Fruit fly (Drosophila melanogaster): ENCODE results near the gene Pitslre.
A peak's percentile ranks its signal among the peaks of the same experiment; 100 is the strongest.

The Pitslre gene

dm6 chr3L:20796757-20797156, 25.4 kb downstream of the Pitslre start (continued):
- TF ChIP-seq CG3847 (GFP tag; IDR thresholded peaks at IDR 0.05) = no peak
- no peak for TF ChIP-seq dysf (GFP tag; IDR thresholded peaks at IDR 0.05)
- TF ChIP-seq CG8765 (GFP tag; IDR thresholded peaks at IDR 0.05) = no peak
- no peak for TF ChIP-seq Hey (tag; optimal IDR thresholded peaks at IDR 0.05)
- TF ChIP-seq pb (GFP tag; optimal IDR thresholded peaks at IDR 0.05) = no peak
- TF ChIP-seq toy (GFP tag; IDR thresholded peaks at IDR 0.05) = no peak
- no peak for TF ChIP-seq CG12236 (GFP tag; optimal IDR thresholded peaks at IDR 0.05)
- TF ChIP-seq repo (GFP tag; optimal IDR thresholded peaks at IDR 0.05) = no peak
- TF ChIP-seq CG2875 (GFP tag; optimal IDR thresholded peaks at IDR 0.05) = no peak
- TF ChIP-seq Myb (GFP tag; optimal IDR thresholded peaks at IDR 0.05) = no peak
- TF ChIP-seq Lpt (GFP tag; optimal IDR thresholded peaks at IDR 0.05) = no peak
- TF ChIP-seq CG13775 (GFP tag; optimal IDR thresholded peaks at IDR 0.05) = no peak
- no peak for TF ChIP-seq CG15696 (tag; optimal IDR thresholded peaks at IDR 0.05)
- no peak for TF ChIP-seq CG5953 (GFP tag; IDR thresholded peaks at IDR 0.05)
- TF ChIP-seq MTF-1 (GFP tag; optimal IDR thresholded peaks at IDR 0.05; ENCODE audit: borderline replicate concordance) = no peak
- no peak for TF ChIP-seq Sin3A (optimal IDR thresholded peaks at IDR 0.05)
- no peak for TF ChIP-seq Trl (optimal IDR thresholded peaks at IDR 0.05)
- no peak for TF ChIP-seq Trl (GFP tag; optimal IDR thresholded peaks at IDR 0.05)
- TF ChIP-seq D19B (GFP tag; optimal IDR thresholded peaks at IDR 0.05) = no peak
- no peak for TF ChIP-seq CG14860 (GFP tag; IDR thresholded peaks at IDR 0.05; ENCODE audit: partially characterized antibody)
- peak; percentile 12 for TF ChIP-seq zf30C (GFP tag; optimal IDR thresholded peaks at IDR 0.05)
- TF ChIP-seq oc (tag; optimal IDR thresholded peaks at IDR 0.05) = no peak
- TF ChIP-seq NK7.1 (GFP tag; optimal IDR thresholded peaks at IDR 0.05) = no peak
- no peak for TF ChIP-seq CG13624 (GFP tag; optimal IDR thresholded peaks at IDR 0.05)

dm6 chr3L:20797379-20797778, 26.1 kb downstream of the Pitslre start:
- no peak for TF ChIP-seq Deaf1 (tag; optimal IDR thresholded peaks at IDR 0.05)
- 0 out of 2 replicates have a peak, but pooled peaks have one; percentile 11 for TF ChIP-seq CG5953 (GFP tag; IDR thresholded peaks at IDR 0.05)
- TF ChIP-seq Nf-YB (GFP tag; optimal IDR thresholded peaks at IDR 0.05) = no peak
- no peak for TF ChIP-seq CG16779 (GFP tag; IDR thresholded peaks at IDR 0.05)
- 0 out of 3 replicates have a peak, but pooled peaks have one; percentile 20 for TF ChIP-seq CG6175 (GFP tag; IDR thresholded peaks at IDR 0.05)
- peak; percentile 44 for TF ChIP-seq Med (GFP tag)
- no peak for TF ChIP-seq Sox100B (GFP tag; optimal IDR thresholded peaks at IDR 0.05)
- no peak for TF ChIP-seq row (GFP tag; IDR thresholded peaks at IDR 0.05)
- TF ChIP-seq CG4707 (GFP tag; optimal IDR thresholded peaks at IDR 0.05) = no peak
- no peak for TF ChIP-seq CG10267 (tag; optimal IDR thresholded peaks at IDR 0.05)
- TF ChIP-seq CG34376 (GFP tag; optimal IDR thresholded peaks at IDR 0.05) = no peak
- TF ChIP-seq tup (GFP tag; optimal IDR thresholded peaks at IDR 0.05) = no peak
- no peak for TF ChIP-seq CG6683 (GFP tag; optimal IDR thresholded peaks at IDR 0.05)
- TF ChIP-seq CG1603 (tag; optimal IDR thresholded peaks at IDR 0.05) = no peak
- TF ChIP-seq Doc3 (GFP tag; IDR thresholded peaks at IDR 0.05; ENCODE audit: partially characterized antibody) = no peak
- TF ChIP-seq jumu (GFP tag; optimal IDR thresholded peaks at IDR 0.05) = no peak
- TF ChIP-seq wdn (GFP tag; IDR thresholded peaks at IDR 0.05) = no peak
- peak; percentile 93 for TF ChIP-seq Ets65A (GFP tag)
- TF ChIP-seq Rfx (GFP tag; IDR thresholded peaks at IDR 0.05) = no peak
- TF ChIP-seq CG8281 (tag; optimal IDR thresholded peaks at IDR 0.05) = no peak
- 0 out of 3 replicates have a peak, but pooled peaks have one; percentile 13 for TF ChIP-seq Dbx (GFP tag; IDR thresholded peaks at IDR 0.05)
- no peak for TF ChIP-seq nom (GFP tag; optimal IDR thresholded peaks at IDR 0.05)
- no peak for TF ChIP-seq cg (GFP tag; optimal IDR thresholded peaks at IDR 0.05)
- TF ChIP-seq D19B (GFP tag; optimal IDR thresholded peaks at IDR 0.05) = no peak
- peak; percentile 11 for TF ChIP-seq sens (GFP tag)
- TF ChIP-seq CG2120 (GFP tag; optimal IDR thresholded peaks at IDR 0.05) = no peak

All from whole organism, embryonic.